Worm (Caenorhabditis elegans) whole organism, young adult: Measurements from ENCODE around the gene W04G3.10.

Experiments used
- B0019.2 ChIP-seq: fragments of 200-800 bp; sonication (Bioruptor generic); conservative IDR thresholded peaks from 2 replicates; pipeline ENCODE4 v1.3.6; 2022; ENCODE audit warnings: missing genetic modification reagents, missing genetic modification characterization, missing compliant biosample characterization
- B0336.3 ChIP-seq: fragments of 200-800 bp; sonication (Bioruptor generic); IDR thresholded peaks from 2 replicates; pipeline ENCODE4 v1.3.6; 2022; ENCODE audit warnings: missing genetic modification characterization, missing compliant biosample characterization
- C17E4.6 ChIP-seq: fragments of 200-800 bp; sonication (Bioruptor generic); IDR thresholded peaks from 2 replicates; pipeline ENCODE4 v1.3.6; 2022; ENCODE audit warnings: missing genetic modification reagents, missing genetic modification characterization, missing compliant biosample characterization
- F39B2.1 ChIP-seq: fragments of 200-800 bp; sonication (Bioruptor generic); IDR thresholded peaks from 2 replicates; pipeline ENCODE4 v1.3.6; 2022; ENCODE audit warnings: missing genetic modification reagents, missing genetic modification characterization, missing compliant biosample characterization
- F57A8.1 ChIP-seq: fragments of 200-800 bp; sonication (Bioruptor generic); optimal IDR thresholded peaks from 2 replicates; lab custom pipeline; 2018; ENCODE audit warnings: mild to moderate bottlenecking, missing genetic modification characterization, moderate library complexity, missing compliant biosample characterization
- K11D2.4 ChIP-seq: fragments of 200-800 bp; sonication (Bioruptor generic); IDR thresholded peaks from 2 replicates; pipeline ENCODE4 v1.3.6; 2022; ENCODE audit warnings: missing genetic modification reagents, missing genetic modification characterization, missing compliant biosample characterization
- T26A5.8 ChIP-seq: sonication (generic microtip); optimal IDR thresholded peaks from 2 replicates; lab custom pipeline; 2016; ENCODE audit warnings: missing genetic modification characterization, missing compliant biosample characterization
- attf-3 ChIP-seq: fragments of 200-800 bp; sonication (Bioruptor generic); conservative IDR thresholded peaks from 2 replicates; pipeline ENCODE4 v1.3.6; 2022; ENCODE audit warnings: missing genetic modification reagents, missing genetic modification characterization, missing compliant biosample characterization
- ccch-3 ChIP-seq: fragments of 200-800 bp; sonication (Bioruptor generic); optimal IDR thresholded peaks from 2 replicates; lab custom pipeline; 2018; ENCODE audit warnings: mild to moderate bottlenecking, missing genetic modification characterization, missing compliant biosample characterization
- cebp-2 ChIP-seq: fragments of 200-800 bp; sonication (Bioruptor generic); IDR thresholded peaks from 2 replicates; pipeline ENCODE4 v1.3.6; 2022; ENCODE audit warnings: missing genetic modification characterization, missing compliant biosample characterization
- dox-1 ChIP-seq: fragments of 200-800 bp; sonication (Bioruptor generic); IDR thresholded peaks from 2 replicates; pipeline ENCODE4 v1.3.6; 2022; ENCODE audit warnings: missing genetic modification reagents, missing genetic modification characterization, missing compliant biosample characterization
- efl-1 ChIP-seq: fragments of 150-350 bp; optimal IDR thresholded peaks from 2 replicates; lab custom pipeline; 2014; ENCODE audit warnings: missing biosample characterization, missing genetic modification reagents, missing genetic modification characterization
- egrh-3 ChIP-seq: fragments of 200-800 bp; sonication (Bioruptor generic); IDR thresholded peaks from 2 replicates; pipeline ENCODE4 v1.3.6; 2022; ENCODE audit warnings: missing genetic modification reagents, missing genetic modification characterization, missing compliant biosample characterization
- fkh-3 ChIP-seq: sonication (generic microtip); optimal IDR thresholded peaks from 2 replicates; lab custom pipeline; 2016; ENCODE audit warnings: mild to moderate bottlenecking, missing genetic modification characterization, missing compliant biosample characterization
- hlh-26 ChIP-seq: fragments of 200-800 bp; sonication (Bioruptor generic); conservative IDR thresholded peaks from 2 replicates; pipeline ENCODE4 v1.3.6; 2022; ENCODE audit warnings: missing genetic modification reagents, missing genetic modification characterization, missing compliant biosample characterization
- hmg-1.2 ChIP-seq: fragments of 200-800 bp; sonication (Bioruptor generic); IDR thresholded peaks from 2 replicates; pipeline ENCODE4 v1.3.6; 2022; ENCODE audit warnings: missing genetic modification reagents, missing genetic modification characterization, missing compliant biosample characterization
- lin-26 ChIP-seq: fragments of 200-800 bp; sonication (Bioruptor generic); IDR thresholded peaks from 2 replicates; pipeline ENCODE4 v1.3.6; 2022; ENCODE audit warnings: missing genetic modification reagents, missing genetic modification characterization, missing compliant biosample characterization
- lin-40 ChIP-seq: sonication (generic microtip); optimal IDR thresholded peaks from 2 replicates; lab custom pipeline; 2016; ENCODE audit warnings: missing genetic modification characterization, mild to moderate bottlenecking, missing compliant biosample characterization, missing genotype, missing genetic modification reagents
- lsy-27 ChIP-seq: sonication (generic microtip); optimal IDR thresholded peaks from 2 replicates; lab custom pipeline; 2017; ENCODE audit warnings: missing genetic modification characterization, mild to moderate bottlenecking, missing compliant biosample characterization, antibody characterized with exemption, missing genotype, borderline replicate concordance; ENCODE audit not compliant: insufficient read depth
- madf-8 ChIP-seq: fragments of 200-800 bp; sonication (Bioruptor generic); conservative IDR thresholded peaks from 2 replicates; pipeline ENCODE4 v1.3.6; 2022; ENCODE audit warnings: missing genetic modification reagents, missing genetic modification characterization, missing compliant biosample characterization
- mcd-1 ChIP-seq: fragments of 200-800 bp; sonication (Bioruptor generic); IDR thresholded peaks from 2 replicates; pipeline ENCODE4 v1.3.6; 2022; ENCODE audit warnings: missing genetic modification reagents, missing genetic modification characterization, missing compliant biosample characterization
- mel-28 ChIP-seq: sonication (generic microtip); optimal IDR thresholded peaks from 2 replicates; lab custom pipeline; 2016; ENCODE audit warnings: borderline replicate concordance, mild to moderate bottlenecking, missing genetic modification characterization, missing compliant biosample characterization
- mes-4 ChIP-seq: sonication (generic microtip); optimal IDR thresholded peaks from 2 replicates; lab custom pipeline; 2016; ENCODE audit warnings: missing genotype, missing genetic modification characterization, missing compliant biosample characterization
- nfya-2 ChIP-seq: fragments of 200-800 bp; sonication (Bioruptor generic); IDR thresholded peaks from 2 replicates; pipeline ENCODE4 v1.3.6; 2022; ENCODE audit warnings: missing genetic modification reagents, missing genetic modification characterization, missing compliant biosample characterization
- nhr-120 ChIP-seq: fragments of 200-800 bp; sonication (Bioruptor generic); IDR thresholded peaks from 2 replicates; pipeline ENCODE4 v1.3.6; 2022; ENCODE audit warnings: missing genetic modification characterization, missing compliant biosample characterization
- nhr-80 ChIP-seq: sonication (generic microtip); optimal IDR thresholded peaks from 2 replicates; lab custom pipeline; 2016; ENCODE audit warnings: missing genetic modification characterization, missing compliant biosample characterization
- pbrm-1 ChIP-seq: fragments of 200-800 bp; sonication (Bioruptor generic); IDR thresholded peaks from 2 replicates; pipeline ENCODE4 v1.3.6; 2022; ENCODE audit warnings: missing genetic modification reagents, missing genetic modification characterization, missing compliant biosample characterization
- rec-8 ChIP-seq, 2 experiments: sonication (generic microtip); optimal IDR thresholded peaks; 2 replicates each; lab custom pipeline; 2016; ENCODE audit warnings: mild to moderate bottlenecking in 2 of 2, missing genetic modification characterization in 2 of 2, missing genetic modification reagents in 2 of 2, missing genotype in 2 of 2, missing biosample characterization in 1 of 2, missing compliant biosample characterization in 1 of 2, moderate library complexity in 1 of 2
- rpc-1 ChIP-seq, 2 experiments: fragments of 150-350 bp in 1 of 2; sonication (generic microtip) in 1 of 2; optimal IDR thresholded peaks; 2 replicates each; lab custom pipeline; 2014 to 2018; ENCODE audit warnings: missing biosample characterization in 1 of 2, missing genetic modification characterization in 1 of 2, missing genetic modification reagents in 1 of 2, missing genotype in 1 of 2
- sdz-38 ChIP-seq: sonication (generic microtip); optimal IDR thresholded peaks from 2 replicates; lab custom pipeline; 2016; ENCODE audit warnings: missing genotype, missing genetic modification characterization, missing compliant biosample characterization
- snpc-1.1 ChIP-seq: sonication (generic microtip); optimal IDR thresholded peaks from 2 replicates; lab custom pipeline; 2017; ENCODE audit warnings: missing genetic modification characterization, mild to moderate bottlenecking, missing compliant biosample characterization, antibody characterized with exemption, moderate library complexity, missing genotype, missing genetic modification reagents; ENCODE audit not compliant: insufficient read depth
- snpc-3.4 ChIP-seq: sonication (generic microtip); optimal IDR thresholded peaks from 2 replicates; lab custom pipeline; 2017; ENCODE audit warnings: missing genetic modification characterization, mild to moderate bottlenecking, missing compliant biosample characterization, antibody characterized with exemption, moderate library complexity, missing genotype, missing genetic modification reagents
- sptf-2 ChIP-seq: fragments of 200-800 bp; sonication (Bioruptor generic); optimal IDR thresholded peaks from 2 replicates; lab custom pipeline; 2018; ENCODE audit warnings: mild to moderate bottlenecking, missing genetic modification characterization, missing compliant biosample characterization
- tbp1 ChIP-seq: fragments of 200-800 bp; sonication (Bioruptor generic); optimal IDR thresholded peaks from 2 replicates; lab custom pipeline; 2018; ENCODE audit warnings: mild to moderate bottlenecking, missing genetic modification characterization, missing compliant biosample characterization
- tlf-1 ChIP-seq: fragments of 200-800 bp; sonication (Bioruptor generic); optimal IDR thresholded peaks from 2 replicates; lab custom pipeline; 2018; ENCODE audit warnings: mild to moderate bottlenecking, missing genetic modification characterization, missing compliant biosample characterization
- unc-130 ChIP-seq: sonication (generic microtip); optimal IDR thresholded peaks from 2 replicates; lab custom pipeline; 2016; ENCODE audit warnings: missing genetic modification reagents, missing genetic modification characterization, missing compliant biosample characterization
- xnd-1 ChIP-seq: sonication (generic microtip); optimal IDR thresholded peaks from 2 replicates; lab custom pipeline; 2016; ENCODE audit warnings: missing genotype, missing genetic modification reagents, missing genetic modification characterization, missing compliant biosample characterization
- zfh-2 ChIP-seq: fragments of 200-800 bp; sonication (Bioruptor generic); conservative IDR thresholded peaks from 2 replicates; pipeline ENCODE4 v1.3.6; 2022; ENCODE audit warnings: missing genetic modification reagents, missing genetic modification characterization, missing compliant biosample characterization
- zim-3 ChIP-seq: sonication (generic microtip); optimal IDR thresholded peaks from 2 replicates; lab custom pipeline; 2017; ENCODE audit warnings: mild to moderate bottlenecking, missing genetic modification characterization, moderate library complexity, missing compliant biosample characterization
- ztf-22 ChIP-seq: fragments of 200-800 bp; sonication (Bioruptor generic); optimal IDR thresholded peaks from 2 replicates; lab custom pipeline; 2018; ENCODE audit warnings: mild to moderate bottlenecking, missing genetic modification characterization, moderate library complexity, missing compliant biosample characterization
- ztf-25 ChIP-seq: fragments of 200-800 bp; sonication (Bioruptor generic); IDR thresholded peaks from 2 replicates; pipeline ENCODE4 v1.3.6; 2022; ENCODE audit warnings: missing genetic modification reagents, missing genetic modification characterization, missing compliant biosample characterization
- ztf-26 ChIP-seq: sonication (generic microtip); optimal IDR thresholded peaks from 2 replicates; lab custom pipeline; 2017; ENCODE audit warnings: missing genetic modification characterization, missing compliant biosample characterization
- ztf-3 ChIP-seq: fragments of 200-800 bp; sonication (Bioruptor generic); optimal IDR thresholded peaks from 2 replicates; lab custom pipeline; 2018; ENCODE audit warnings: mild to moderate bottlenecking, missing genetic modification characterization, missing compliant biosample characterization

W04G3.10 gene

DNA sequence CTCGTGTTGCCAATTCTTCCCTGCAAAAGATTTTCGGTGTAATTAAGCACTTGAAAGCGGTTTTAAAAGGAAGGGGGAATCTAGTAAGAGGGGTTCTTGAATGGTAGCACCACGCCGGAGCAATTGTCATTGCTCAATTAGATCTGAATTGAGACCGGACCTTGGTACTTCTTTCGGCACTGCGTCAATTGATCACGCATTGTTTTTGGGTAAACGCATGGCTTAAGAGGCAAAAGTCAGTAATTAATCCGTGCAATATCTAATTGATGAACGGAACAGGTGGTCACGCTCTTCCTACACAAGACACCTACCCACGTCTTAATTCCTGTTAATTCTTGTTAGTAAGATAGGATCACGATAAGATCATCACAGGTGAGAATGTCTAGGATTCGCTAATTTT lies 45.9 kb upstream of the W04G3.10 start:
- TF ChIP-seq sptf-2 (GFP tag; lab: Kevin White, UChicago) = no peak
- no peak for TF ChIP-seq T26A5.8 (tag; lab: Kevin White, UChicago)
- no peak for TF ChIP-seq F57A8.1
- no peak for TF ChIP-seq nhr-80 (tag; lab: Kevin White, UChicago)
- TF ChIP-seq rec-8 (tag; optimal IDR thresholded peaks at IDR 0.05; lab: Kevin White, UChicago) = no peak
- no peak for TF ChIP-seq C17E4.6 (GFP tag; lab: Robert Waterston, UW)
- TF ChIP-seq B0019.2 = no peak
- no peak for TF ChIP-seq hmg-1.2 (GFP tag; lab: Robert Waterston, UW)
- TF ChIP-seq F39B2.1 = no peak
- TF ChIP-seq mes-4 (tag; lab: Kevin White, UChicago) = no peak
- no peak for TF ChIP-seq snpc-1.1 (tag; lab: Kevin White, UChicago)
- TF ChIP-seq efl-1 (GFP tag; lab: Kevin White, UChicago) = no peak
- TF ChIP-seq hlh-26 (GFP tag; lab: Robert Waterston, UW) = no peak

ce11 chrX:11122412-11122811 lies 44.4 kb upstream of the W04G3.10 start:
- no peak for TF ChIP-seq snpc-3.4 (tag; lab: Kevin White, UChicago)

ce11 chrX:11120808-11121207 lies 42.8 kb upstream of the W04G3.10 start, which contains the start of gene R08B4.3:
R08B4.3 (minus strand) TSS chrX:11121005.
- TF ChIP-seq attf-3 (peak; percentile 70), lin-26 (no peak)
- TF ChIP-seq, all 124 proteins: peak for 1

- TF ChIP-seq lin-40 (no peak), sdz-38 (tag; lab: Kevin White, UChicago) (no peak), rpc-1 (optimal IDR thresholded peaks at IDR 0.05; lab: Kevin White, UChicago) (no peak), rpc-1 (tag; optimal IDR thresholded peaks at IDR 0.05; lab: Kevin White, UChicago) (no peak), tbp1 (no peak), zim-3 (tag; lab: Kevin White, UChicago) (no peak), mel-28 (no peak), tlf-1 (GFP tag; lab: Kevin White, UChicago) (no peak), cebp-2 (GFP tag; lab: Robert Waterston, UW) (no peak), ztf-26 (no peak), ztf-3 (GFP tag; lab: Kevin White, UChicago) (no peak), xnd-1 (tag; lab: Kevin White, UChicago) (no peak), lsy-27 (tag; lab: Kevin White, UChicago) (no peak)
Measured at ce11 chrX:11116723-11117122, 38.7 kb upstream of the W04G3.10 start, which contains the start of gene nlp-66. nlp-66 (minus strand) TSS chrX:11116823.

- no peak for TF ChIP-seq zim-3 (tag; lab: Kevin White, UChicago)
- no peak for TF ChIP-seq ccch-3 (GFP tag; lab: Kevin White, UChicago)
- TF ChIP-seq nhr-120 = no peak
- no peak for TF ChIP-seq C17E4.6 (GFP tag; lab: Robert Waterston, UW)
- no peak for TF ChIP-seq unc-130 (GFP tag; lab: Kevin White, UChicago)
- TF ChIP-seq zfh-2 (GFP tag; lab: Robert Waterston, UW) = peak; percentile 90
- no peak for TF ChIP-seq dox-1
- no peak for TF ChIP-seq B0336.3 (GFP tag; lab: Robert Waterston, UW)
- no peak for TF ChIP-seq K11D2.4
- peak; percentile 95 for TF ChIP-seq egrh-3 (GFP tag; lab: Robert Waterston, UW)
- TF ChIP-seq ztf-22 (GFP tag; lab: Kevin White, UChicago) = no peak
- TF ChIP-seq mcd-1 = no peak
- TF ChIP-seq F39B2.1 = no peak
- no peak for TF ChIP-seq pbrm-1 (GFP tag; lab: Robert Waterston, UW)
- no peak for TF ChIP-seq ztf-25 (GFP tag; lab: Robert Waterston, UW)
- peak; percentile 20 for TF ChIP-seq fkh-3
- TF ChIP-seq nfya-2 (GFP tag; lab: Robert Waterston, UW) = no peak
- TF ChIP-seq cebp-2 (GFP tag; lab: Robert Waterston, UW) = no peak
- no peak for TF ChIP-seq madf-8 (GFP tag; lab: Robert Waterston, UW)
- no peak for TF ChIP-seq tbp1
Measured at ce11 chrX:11114420-11114819, 36.4 kb upstream of the W04G3.10 start.
